Fruit fly (Drosophila melanogaster): ENCODE data around the gene CG31523.
A peak's percentile ranks its signal among the peaks of the same experiment; 100 is the strongest.

The CG31523 gene

DNA sequence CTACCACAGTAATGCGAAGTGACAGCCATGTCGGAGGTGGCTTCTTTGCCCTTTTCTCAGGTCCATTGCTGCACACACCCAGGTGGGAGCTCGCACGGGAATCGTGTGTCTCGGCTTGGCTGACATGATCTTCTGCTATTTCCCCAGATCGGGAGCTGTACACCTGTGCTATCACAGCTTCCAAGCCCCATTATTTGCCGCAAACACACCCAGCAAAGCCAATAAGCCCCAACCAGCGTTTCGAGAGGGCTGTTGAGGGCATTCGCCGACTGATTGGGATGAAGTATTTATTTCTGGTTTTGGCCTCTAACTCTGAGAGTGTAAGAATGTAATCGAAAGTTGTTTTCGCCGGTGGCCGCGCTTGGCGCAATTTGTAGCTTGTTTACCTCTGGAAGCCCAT, 21.4 kb downstream of the CG31523 start:
- no peak for TF ChIP-seq dmrt93B (GFP tag; optimal IDR thresholded peaks at IDR 0.05)
- no peak for TF ChIP-seq usp (GFP tag; optimal IDR thresholded peaks at IDR 0.05)
- no peak for TF ChIP-seq fru (GFP tag; optimal IDR thresholded peaks at IDR 0.05)
- no peak for TF ChIP-seq jim (GFP tag; optimal IDR thresholded peaks at IDR 0.05)
- no peak for TF ChIP-seq rgr (GFP tag; optimal IDR thresholded peaks at IDR 0.05)
- TF ChIP-seq tai (GFP tag; optimal IDR thresholded peaks at IDR 0.05): no peak
- TF ChIP-seq Hnf4 (GFP tag; optimal IDR thresholded peaks at IDR 0.05): no peak
- TF ChIP-seq sage (GFP tag; optimal IDR thresholded peaks at IDR 0.05): no peak
- no peak for TF ChIP-seq Dfd (GFP tag; optimal IDR thresholded peaks at IDR 0.05)
- no peak for TF ChIP-seq sv (GFP tag; optimal IDR thresholded peaks at IDR 0.05)
- TF ChIP-seq Hr83 (GFP tag; optimal IDR thresholded peaks at IDR 0.05; ENCODE audit: poor library complexity, severe bottlenecking): no peak
- no peak for TF ChIP-seq CG32264 (GFP tag; optimal IDR thresholded peaks at IDR 0.05)
- no peak for TF ChIP-seq br (GFP tag; optimal IDR thresholded peaks at IDR 0.05)
- no peak for TF ChIP-seq HLH106 (tag; optimal IDR thresholded peaks at IDR 0.05)
- TF ChIP-seq Dif (GFP tag; optimal IDR thresholded peaks at IDR 0.05; ENCODE audit: partially characterized antibody): no peak
- no peak for TF ChIP-seq brk (GFP tag; optimal IDR thresholded peaks at IDR 0.05)
- no peak for TF ChIP-seq Vsx2 (GFP tag; optimal IDR thresholded peaks at IDR 0.05; ENCODE audit: partially characterized antibody)
- no peak for TF ChIP-seq foxo (GFP tag; optimal IDR thresholded peaks at IDR 0.05)
- no peak for TF ChIP-seq OdsH (GFP tag; optimal IDR thresholded peaks at IDR 0.05)
- TF ChIP-seq pan (optimal IDR thresholded peaks at IDR 0.05): no peak

- peak; percentile 41 for TF ChIP-seq fru (GFP tag; optimal IDR thresholded peaks at IDR 0.05)
- no peak for TF ChIP-seq Hr78 (GFP tag; optimal IDR thresholded peaks at IDR 0.05)
- peak; percentile 33 for TF ChIP-seq br (GFP tag; optimal IDR thresholded peaks at IDR 0.05)
- TF ChIP-seq tai (GFP tag; optimal IDR thresholded peaks at IDR 0.05): no peak
- peak; percentile 98 to 99 for TF ChIP-seq dl (GFP tag; optimal IDR thresholded peaks at IDR 0.05; ENCODE audit: insufficient read depth in 1 of 2, partially characterized antibody in 2 of 2)
- peak; percentile 7 for TF ChIP-seq Hnf4 (GFP tag; optimal IDR thresholded peaks at IDR 0.05)
- peak; percentile 22 for TF ChIP-seq rgr (GFP tag; optimal IDR thresholded peaks at IDR 0.05)
- TF ChIP-seq h (GFP tag; optimal IDR thresholded peaks at IDR 0.05): peak; percentile 63
- TF ChIP-seq OdsH (GFP tag; optimal IDR thresholded peaks at IDR 0.05): peak; percentile 8
- TF ChIP-seq foxo (GFP tag; optimal IDR thresholded peaks at IDR 0.05): peak in 1 of 2 experiments; percentile 50
- TF ChIP-seq Vsx2 (GFP tag; optimal IDR thresholded peaks at IDR 0.05; ENCODE audit: partially characterized antibody): peak; percentile 98
- TF ChIP-seq Jra (GFP tag; optimal IDR thresholded peaks at IDR 0.05): peak; percentile 73
- TF ChIP-seq Sp1 (GFP tag; optimal IDR thresholded peaks at IDR 0.05): peak; percentile 13
- TF ChIP-seq sage (GFP tag; optimal IDR thresholded peaks at IDR 0.05): peak; percentile 44
- TF ChIP-seq psq (GFP tag; optimal IDR thresholded peaks at IDR 0.05): peak; percentile 35
- TF ChIP-seq Hr83 (GFP tag; optimal IDR thresholded peaks at IDR 0.05; ENCODE audit: poor library complexity, severe bottlenecking): peak; percentile 91
- TF ChIP-seq pan (optimal IDR thresholded peaks at IDR 0.05): no peak
- peak; percentile 48 for TF ChIP-seq sv (GFP tag; optimal IDR thresholded peaks at IDR 0.05)
- peak; percentile 51 for TF ChIP-seq HLH106 (tag; optimal IDR thresholded peaks at IDR 0.05)
- no peak for TF ChIP-seq CrebA (GFP tag; optimal IDR thresholded peaks at IDR 0.05; ENCODE audit: borderline replicate concordance)
- peak; percentile 25 for TF ChIP-seq Myc (optimal IDR thresholded peaks at IDR 0.05)
- peak; percentile 43 for TF ChIP-seq CG9705 (GFP tag; optimal IDR thresholded peaks at IDR 0.05)
- TF ChIP-seq Rel (GFP tag; optimal IDR thresholded peaks at IDR 0.05): no peak
- TF ChIP-seq Rel (tag; optimal IDR thresholded peaks at IDR 0.05): peak; percentile 67
- no peak for TF ChIP-seq ey (GFP tag; optimal IDR thresholded peaks at IDR 0.05)
- peak; percentile 100 for TF ChIP-seq Dif (GFP tag; optimal IDR thresholded peaks at IDR 0.05; ENCODE audit: partially characterized antibody)
Measured at dm6 chr3R:4453213-4453956, 25.6 kb downstream of the CG31523 start.

DNA sequence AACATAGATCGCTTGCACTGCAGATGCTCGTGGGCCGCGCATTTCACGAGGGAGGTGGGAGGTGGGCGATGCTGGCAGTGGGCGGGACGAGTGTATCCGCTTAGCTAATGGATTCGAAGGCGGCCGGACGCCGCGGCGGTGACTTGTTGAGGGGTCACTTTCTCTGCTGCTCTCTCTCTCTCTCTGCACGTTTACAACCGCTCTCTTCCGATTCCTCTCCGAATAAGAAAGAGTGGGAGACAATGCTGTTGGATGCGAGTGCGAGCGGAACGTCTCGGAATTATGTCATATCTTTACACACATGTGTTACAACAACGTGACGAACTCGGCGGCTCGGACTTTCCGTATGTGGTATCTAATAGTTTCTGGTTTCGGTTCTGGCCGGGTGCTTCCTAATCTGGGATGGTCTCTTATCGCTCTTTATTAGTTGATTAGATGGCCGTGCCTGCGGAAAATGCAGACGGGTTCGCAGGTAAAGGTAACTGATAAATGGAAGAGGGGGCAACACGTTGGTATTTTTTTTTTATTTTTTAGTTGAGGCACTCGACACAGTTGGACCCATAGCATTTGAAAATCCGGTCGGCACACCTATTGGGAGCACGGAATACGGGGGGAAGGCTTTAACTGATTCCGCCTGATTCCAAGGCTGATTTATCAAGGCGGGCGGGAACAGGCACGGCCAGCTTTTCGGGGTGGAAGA, 26.5 kb downstream of the CG31523 start:
- TF ChIP-seq GATAd (GFP tag; optimal IDR thresholded peaks at IDR 0.05) (no peak), CG32264 (GFP tag; optimal IDR thresholded peaks at IDR 0.05) (no peak), Dif (GFP tag; optimal IDR thresholded peaks at IDR 0.05; ENCODE audit: partially characterized antibody) (peak; percentile 96), Mio (GFP tag; optimal IDR thresholded peaks at IDR 0.05) (no peak), Hr83 (GFP tag; optimal IDR thresholded peaks at IDR 0.05; ENCODE audit: poor library complexity, severe bottlenecking) (peak; percentile 26), psq (GFP tag; optimal IDR thresholded peaks at IDR 0.05) (no peak), Hnf4 (GFP tag; optimal IDR thresholded peaks at IDR 0.05) (no peak), foxo (GFP tag; optimal IDR thresholded peaks at IDR 0.05) (no peak), Sp1 (GFP tag; optimal IDR thresholded peaks at IDR 0.05) (no peak), br (GFP tag; optimal IDR thresholded peaks at IDR 0.05) (no peak), HLH106 (tag; optimal IDR thresholded peaks at IDR 0.05) (no peak), Abd-B (GFP tag; optimal IDR thresholded peaks at IDR 0.05) (no peak), Dfd (GFP tag; optimal IDR thresholded peaks at IDR 0.05) (no peak), CG9705 (GFP tag; optimal IDR thresholded peaks at IDR 0.05) (no peak), h (GFP tag; optimal IDR thresholded peaks at IDR 0.05) (no peak), Myc (optimal IDR thresholded peaks at IDR 0.05) (no peak), ey (GFP tag; optimal IDR thresholded peaks at IDR 0.05) (no peak), jim (GFP tag; optimal IDR thresholded peaks at IDR 0.05) (no peak), Jra (GFP tag; optimal IDR thresholded peaks at IDR 0.05) (no peak), woc (GFP tag; optimal IDR thresholded peaks at IDR 0.05) (no peak), pan (optimal IDR thresholded peaks at IDR 0.05) (no peak), dsf (GFP tag; optimal IDR thresholded peaks at IDR 0.05; ENCODE audit: borderline replicate concordance) (no peak), OdsH (GFP tag; optimal IDR thresholded peaks at IDR 0.05) (no peak), lola (GFP tag; optimal IDR thresholded peaks at IDR 0.05) (no peak), fru (GFP tag; optimal IDR thresholded peaks at IDR 0.05) (no peak), dl (GFP tag; optimal IDR thresholded peaks at IDR 0.05; ENCODE audit: insufficient read depth in 1 of 2, partially characterized antibody in 2 of 2) (peak; percentile 92 to 93), Rel (GFP tag; optimal IDR thresholded peaks at IDR 0.05) (no peak), Rel (tag; optimal IDR thresholded peaks at IDR 0.05) (no peak), N (GFP tag; optimal IDR thresholded peaks at IDR 0.05) (no peak), Vsx2 (GFP tag; optimal IDR thresholded peaks at IDR 0.05; ENCODE audit: partially characterized antibody) (peak; percentile 85)
